Worm (Caenorhabditis elegans) whole organism, midembryonic: Measurements from ENCODE around the gene C52G5.2.

Experiments
- T22C8.4 ChIP-seq: fragments of 200-800 bp; sonication (Bioruptor generic); IDR thresholded peaks from 2 replicates; pipeline ENCODE4 v1.3.6; 2022; ENCODE audit warnings: missing genetic modification characterization, missing compliant biosample characterization
- cog-1 ChIP-seq: sonication (generic microtip); optimal IDR thresholded peaks from 2 replicates; lab custom pipeline; 2016; ENCODE audit warnings: missing genetic modification characterization, missing compliant biosample characterization
- flt-1 ChIP-seq: fragments of 200-800 bp; sonication (Bioruptor generic); IDR thresholded peaks from 2 replicates; pipeline ENCODE4 v1.3.6; 2022; ENCODE audit warnings: missing genetic modification characterization, missing compliant biosample characterization
- klf-2 ChIP-seq: fragments of 200-800 bp; sonication (Bioruptor generic); conservative IDR thresholded peaks from 2 replicates; pipeline ENCODE4 v1.3.6; 2022; ENCODE audit warnings: missing genetic modification reagents, missing genetic modification characterization, missing compliant biosample characterization
- med-1 ChIP-seq: sonication (generic microtip); optimal IDR thresholded peaks from 2 replicates; lab custom pipeline; 2017; ENCODE audit warnings: missing genetic modification characterization, mild to moderate bottlenecking, missing compliant biosample characterization, antibody characterized with exemption, missing genetic modification reagents; ENCODE audit not compliant: insufficient read depth
- ref-1 ChIP-seq: fragments of 200-800 bp; sonication (Bioruptor generic); conservative IDR thresholded peaks from 2 replicates; pipeline ENCODE4 v1.3.6; 2022; ENCODE audit warnings: missing genetic modification reagents, missing genetic modification characterization, missing compliant biosample characterization
- tab-1 ChIP-seq: fragments of 200-800 bp; sonication (Bioruptor generic); IDR thresholded peaks from 2 replicates; pipeline ENCODE4 v1.3.6; 2022; ENCODE audit warnings: missing genetic modification characterization, missing compliant biosample characterization
- ztf-23 ChIP-seq: fragments of 200-800 bp; sonication (Bioruptor generic); IDR thresholded peaks from 2 replicates; pipeline ENCODE4 v1.3.6; 2022; ENCODE audit warnings: missing genetic modification reagents, missing genetic modification characterization, missing compliant biosample characterization
- ztf-29 ChIP-seq: fragments of 200-800 bp; sonication (Bioruptor generic); IDR thresholded peaks from 2 replicates; pipeline ENCODE4 v1.3.6; 2022; ENCODE audit warnings: missing genetic modification reagents, missing genetic modification characterization, missing compliant biosample characterization

The C52G5.2 gene

DNA sequence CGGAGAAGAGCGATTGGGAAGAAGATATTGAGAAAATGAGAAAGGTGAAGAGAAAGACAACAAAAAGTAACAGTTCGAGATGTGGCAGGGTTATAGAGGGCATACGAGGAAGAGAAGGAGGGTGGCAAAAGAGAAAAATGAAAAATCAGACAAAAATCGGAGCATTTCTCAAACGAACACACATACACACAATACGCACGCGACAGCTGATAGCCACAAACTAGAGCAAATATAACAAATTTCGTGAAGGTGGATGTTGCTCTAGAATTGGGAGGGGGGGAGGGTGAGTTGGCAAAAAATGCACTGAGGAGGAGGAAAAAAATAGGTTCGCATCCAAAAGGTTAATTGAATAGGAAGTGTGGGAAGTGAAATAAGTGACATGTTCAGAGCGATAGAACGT, 17.9 kb upstream of the C52G5.2 start:
- TF ChIP-seq med-1 (GFP tag; lab: Kevin White, UChicago): no peak
- no peak for TF ChIP-seq ref-1 (GFP tag; lab: Robert Waterston, UW)
- no peak for TF ChIP-seq cog-1 (tag; lab: Kevin White, UChicago)
- no peak for TF ChIP-seq tab-1 (GFP tag; lab: Robert Waterston, UW)
- TF ChIP-seq flt-1 (GFP tag; lab: Robert Waterston, UW): no peak
- TF ChIP-seq ztf-23 (GFP tag; lab: Robert Waterston, UW): no peak
- no peak for TF ChIP-seq klf-2 (GFP tag; lab: Robert Waterston, UW)
- no peak for TF ChIP-seq T22C8.4 (GFP tag; lab: Robert Waterston, UW)
- TF ChIP-seq ztf-29 (GFP tag; lab: Robert Waterston, UW): no peak

DNA sequence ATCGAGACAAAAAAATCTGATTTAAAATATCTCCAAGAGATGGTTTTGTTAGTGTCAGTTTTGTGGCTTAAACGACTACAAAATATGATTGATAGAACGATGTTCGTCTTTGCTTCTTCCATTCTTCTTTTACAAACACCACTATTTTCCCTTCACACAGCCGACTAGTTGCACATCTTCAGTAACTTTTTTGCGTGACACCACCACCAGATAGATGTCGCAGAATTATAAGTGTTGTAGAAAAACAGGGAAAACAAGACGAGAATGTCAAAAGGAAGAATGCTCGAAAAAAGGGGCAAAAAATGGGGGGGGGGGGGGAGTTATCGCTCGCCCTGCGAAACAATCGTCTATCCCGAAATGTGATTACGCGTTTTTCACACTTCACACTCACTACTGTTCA, 16.3 kb upstream of the C52G5.2 start:
- no peak for TF ChIP-seq tab-1 (GFP tag; lab: Robert Waterston, UW)
- no peak for TF ChIP-seq T22C8.4 (GFP tag; lab: Robert Waterston, UW)
- TF ChIP-seq flt-1 (GFP tag; lab: Robert Waterston, UW): no peak
- no peak for TF ChIP-seq ztf-29 (GFP tag; lab: Robert Waterston, UW)
- TF ChIP-seq ref-1 (GFP tag; lab: Robert Waterston, UW): no peak
- TF ChIP-seq med-1 (GFP tag; lab: Kevin White, UChicago): no peak
- no peak for TF ChIP-seq ztf-23 (GFP tag; lab: Robert Waterston, UW)
- TF ChIP-seq klf-2 (GFP tag; lab: Robert Waterston, UW): no peak
- no peak for TF ChIP-seq cog-1 (tag; lab: Kevin White, UChicago)

DNA sequence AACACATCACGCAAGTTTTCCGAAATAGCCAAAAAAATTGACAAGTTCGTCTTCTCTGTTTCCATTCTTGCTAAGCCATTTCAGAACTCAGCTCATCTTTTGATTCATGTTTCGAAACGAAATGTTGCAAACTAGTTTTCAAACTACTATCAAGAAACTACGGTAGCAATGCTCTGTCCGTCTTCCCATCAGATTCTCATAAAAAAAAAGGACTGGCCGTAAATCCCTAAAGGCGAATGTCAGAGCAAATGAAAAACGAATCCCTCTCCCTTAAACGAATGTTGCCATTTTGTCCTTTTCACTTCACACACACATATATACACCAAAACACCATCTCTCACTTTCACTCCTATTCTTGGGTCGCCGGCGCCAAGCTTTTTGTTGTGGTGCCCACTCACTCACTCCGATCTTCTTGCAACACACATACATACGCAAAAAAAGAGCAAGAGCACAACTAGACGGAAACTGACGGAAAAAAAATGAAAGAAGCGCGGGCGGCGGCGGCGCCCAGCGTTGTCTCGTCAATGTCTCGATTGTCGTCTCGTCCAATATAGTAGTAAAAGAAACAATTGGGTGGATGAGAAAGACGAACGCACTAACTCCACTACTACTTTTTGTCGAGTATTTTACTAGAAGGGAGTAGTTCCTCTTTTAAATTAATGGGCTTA, 15.2 kb upstream of the C52G5.2 start:
- TF ChIP-seq ref-1 (GFP tag; lab: Robert Waterston, UW): no peak
- no peak for TF ChIP-seq med-1 (GFP tag; lab: Kevin White, UChicago)
- no peak for TF ChIP-seq tab-1 (GFP tag; lab: Robert Waterston, UW)
- TF ChIP-seq ztf-23 (GFP tag; lab: Robert Waterston, UW): no peak
- TF ChIP-seq flt-1 (GFP tag; lab: Robert Waterston, UW): no peak
- no peak for TF ChIP-seq cog-1 (tag; lab: Kevin White, UChicago)
- no peak for TF ChIP-seq klf-2 (GFP tag; lab: Robert Waterston, UW)
- TF ChIP-seq T22C8.4 (GFP tag; lab: Robert Waterston, UW): no peak
- no peak for TF ChIP-seq ztf-29 (GFP tag; lab: Robert Waterston, UW)

DNA sequence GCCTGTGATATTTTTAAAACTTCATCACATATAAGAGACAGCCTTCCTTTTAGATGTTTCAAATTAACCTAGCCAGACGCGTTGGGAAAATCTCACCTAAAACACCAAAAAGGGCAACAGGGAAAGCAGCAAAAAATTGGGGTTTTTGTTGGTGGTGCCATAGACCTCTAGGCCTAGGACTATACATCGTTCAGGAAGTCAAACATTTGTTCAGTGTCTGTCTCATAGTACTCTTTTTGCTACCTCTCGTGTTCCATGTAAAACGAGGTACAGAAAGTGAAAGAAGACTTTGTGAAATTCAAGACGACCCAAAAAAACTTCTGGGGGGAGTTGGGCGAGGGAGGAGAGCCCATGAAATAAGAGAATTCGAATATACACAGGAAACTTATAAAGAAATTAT, 14.1 kb upstream of the C52G5.2 start:
- TF ChIP-seq ztf-29 (GFP tag; lab: Robert Waterston, UW): no peak
- no peak for TF ChIP-seq flt-1 (GFP tag; lab: Robert Waterston, UW)
- TF ChIP-seq klf-2 (GFP tag; lab: Robert Waterston, UW): no peak
- no peak for TF ChIP-seq tab-1 (GFP tag; lab: Robert Waterston, UW)
- TF ChIP-seq med-1 (GFP tag; lab: Kevin White, UChicago): no peak
- TF ChIP-seq ref-1 (GFP tag; lab: Robert Waterston, UW): no peak
- TF ChIP-seq T22C8.4 (GFP tag; lab: Robert Waterston, UW): no peak
- TF ChIP-seq ztf-23 (GFP tag; lab: Robert Waterston, UW): no peak
- TF ChIP-seq cog-1 (tag; lab: Kevin White, UChicago): no peak

DNA sequence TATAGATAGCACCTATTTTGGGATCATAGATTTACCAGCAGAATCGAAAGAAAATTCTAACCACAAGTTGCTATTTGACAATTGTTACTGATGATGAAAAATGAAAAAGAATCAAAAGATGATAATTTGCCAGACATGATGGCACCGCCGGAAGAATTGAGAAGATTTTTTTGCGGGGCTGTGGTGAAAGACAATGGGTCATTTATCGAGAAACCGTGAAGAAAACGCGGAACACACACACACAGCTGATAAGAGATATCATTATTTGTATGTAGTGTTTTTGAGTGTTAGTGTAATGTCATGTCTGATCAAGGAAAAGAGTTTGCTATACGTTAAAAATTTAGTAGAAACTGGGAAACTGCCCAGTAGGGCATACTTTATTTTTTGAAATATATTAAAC, 8.3 kb upstream of the C52G5.2 start:
- TF ChIP-seq cog-1 (tag; lab: Kevin White, UChicago) (no peak), med-1 (GFP tag; lab: Kevin White, UChicago) (no peak)

DNA sequence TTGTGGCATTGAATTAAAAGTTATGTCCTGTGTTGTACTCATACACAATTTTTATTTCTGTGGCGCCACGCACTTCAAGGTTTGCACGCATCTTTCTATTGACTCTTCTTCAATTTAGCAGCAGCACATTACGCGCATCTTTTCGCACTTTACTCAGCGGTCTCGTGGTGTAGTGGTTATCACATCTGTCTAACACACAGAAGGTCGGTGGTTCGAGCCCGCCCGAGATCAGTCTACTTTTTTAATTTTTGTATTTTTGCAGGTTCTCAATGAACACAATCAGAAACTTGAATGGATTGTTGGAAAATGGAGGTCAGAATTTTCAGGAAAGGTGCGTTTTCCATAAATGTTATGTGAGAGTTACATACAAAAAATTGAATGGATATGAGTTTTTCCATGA, 419 bp downstream of the C52G5.2 start:
- TF ChIP-seq tab-1 (GFP tag; lab: Robert Waterston, UW) (peak; percentile 76), T22C8.4 (GFP tag; lab: Robert Waterston, UW) (peak; percentile 34; the same call in 1 of the 2 replicates), ztf-23 (GFP tag; lab: Robert Waterston, UW) (peak; percentile 77), med-1 (GFP tag; lab: Kevin White, UChicago) (peak; percentile 23), ref-1 (GFP tag; lab: Robert Waterston, UW) (0 out of 2 replicates have a peak, but pooled peaks have one; percentile 39), ztf-29 (GFP tag; lab: Robert Waterston, UW) (no peak), flt-1 (GFP tag; lab: Robert Waterston, UW) (peak; percentile 85), klf-2 (GFP tag; lab: Robert Waterston, UW) (no peak)

DNA sequence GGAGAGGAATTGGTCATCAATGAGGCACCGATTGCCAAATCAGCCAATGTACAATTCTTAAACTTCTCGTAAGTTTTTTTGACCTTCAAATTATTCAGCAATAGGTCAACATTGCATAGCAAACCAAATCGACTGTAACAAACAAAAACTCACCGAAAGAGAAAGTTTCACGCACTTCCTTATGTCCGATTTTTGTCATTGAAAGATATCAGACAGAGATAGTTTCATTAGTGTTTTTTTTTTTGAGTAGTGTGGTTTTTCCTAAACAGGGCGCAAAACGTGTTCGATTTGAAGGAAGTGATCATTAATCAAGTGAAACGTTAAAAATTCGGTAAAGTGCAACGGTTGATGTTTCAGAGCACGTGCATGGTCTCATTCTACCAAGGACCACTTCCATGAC, 1.1 kb downstream of the C52G5.2 start:
- TF ChIP-seq T22C8.4 (GFP tag; lab: Robert Waterston, UW) (no peak), ztf-29 (GFP tag; lab: Robert Waterston, UW) (no peak), med-1 (GFP tag; lab: Kevin White, UChicago) (no peak), tab-1 (GFP tag; lab: Robert Waterston, UW) (no peak), flt-1 (GFP tag; lab: Robert Waterston, UW) (no peak), cog-1 (tag; lab: Kevin White, UChicago) (no peak), ref-1 (GFP tag; lab: Robert Waterston, UW) (no peak), ztf-23 (GFP tag; lab: Robert Waterston, UW) (no peak), klf-2 (GFP tag; lab: Robert Waterston, UW) (no peak)

DNA sequence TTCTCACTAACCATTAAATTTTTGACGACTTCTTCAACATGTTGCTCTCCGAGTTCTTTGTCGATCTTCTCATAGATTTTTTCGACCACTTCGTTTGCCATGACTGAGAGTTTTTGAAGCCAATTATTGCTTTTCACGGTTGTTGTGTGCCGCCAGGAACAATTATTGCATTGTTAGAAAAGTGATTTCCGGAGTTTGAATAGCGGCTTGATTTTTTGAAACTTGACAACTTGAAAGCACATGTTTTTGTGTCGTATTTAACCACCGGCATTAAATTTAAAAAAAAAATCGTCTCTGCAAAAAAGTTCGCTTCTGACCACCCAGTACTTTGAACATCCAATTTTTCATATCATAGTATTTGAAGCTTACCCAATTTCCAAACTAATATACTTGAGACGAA, 2.9 kb downstream of the C52G5.2 start, which contains the start of gene C52G5.3:
Gene C52G5.3, minus strand, starts transcription at position 101 of the 400 bp plus-strand sequence.
- TF ChIP-seq ztf-29 (GFP tag; lab: Robert Waterston, UW) (no peak), ref-1 (GFP tag; lab: Robert Waterston, UW) (no peak), T22C8.4 (GFP tag; lab: Robert Waterston, UW) (no peak), flt-1 (GFP tag; lab: Robert Waterston, UW) (no peak), klf-2 (GFP tag; lab: Robert Waterston, UW) (no peak), cog-1 (tag; lab: Kevin White, UChicago) (no peak), med-1 (GFP tag; lab: Kevin White, UChicago) (no peak), ztf-23 (GFP tag; lab: Robert Waterston, UW) (no peak), tab-1 (GFP tag; lab: Robert Waterston, UW) (no peak)
